Worm (Caenorhabditis elegans) whole organism, midembryonic: Measurements from ENCODE around the gene str-151.

Experiments
- T22C8.4 ChIP-seq: fragments of 200-800 bp; sonication (Bioruptor generic); IDR thresholded peaks from 2 replicates; pipeline ENCODE4 v1.3.6; 2022; ENCODE audit warnings: missing genetic modification characterization, missing compliant biosample characterization
- cog-1 ChIP-seq: sonication (generic microtip); optimal IDR thresholded peaks from 2 replicates; lab custom pipeline; 2016; ENCODE audit warnings: missing genetic modification characterization, missing compliant biosample characterization

ce11 chrV:16593792-16594059 is 17.7 kb downstream of the str-151 start:
- no peak for TF ChIP-seq T22C8.4 (GFP tag; lab: Robert Waterston, UW)
- TF ChIP-seq cog-1, result no peak
